Fruit fly (Drosophila melanogaster): ENCODE data around the gene CG32365.

Gene CG32365

dm6 chr3L:7867036-7867787 is 1.6 kb upstream of the CG32365 start, which contains the start of gene Pdp1 (continued):
- TF ChIP-seq CG8359 (GFP tag; optimal IDR thresholded peaks at IDR 0.05; ENCODE audit: borderline replicate concordance) (no peak), CG10979 (tag; optimal IDR thresholded peaks at IDR 0.05) (no peak), crc (GFP tag; optimal IDR thresholded peaks at IDR 0.05) (no peak), CG10147 (GFP tag; optimal IDR thresholded peaks at IDR 0.05) (no peak), CG12236 (GFP tag; optimal IDR thresholded peaks at IDR 0.05) (no peak), Tbp (GFP tag; optimal IDR thresholded peaks at IDR 0.05) (no peak), CG2199 (GFP tag; IDR thresholded peaks at IDR 0.05) (no peak; the same call in 2 of the 3 replicates), CG15011 (GFP tag; optimal IDR thresholded peaks at IDR 0.05) (no peak), eve (GFP tag; optimal IDR thresholded peaks at IDR 0.05) (no peak), CG7556 (GFP tag; optimal IDR thresholded peaks at IDR 0.05) (no peak), CG18764 (GFP tag; optimal IDR thresholded peaks at IDR 0.05) (no peak), lilli (GFP tag; optimal IDR thresholded peaks at IDR 0.05) (no peak), CG6813 (GFP tag; optimal IDR thresholded peaks at IDR 0.05) (no peak), CG1233 (GFP tag; optimal IDR thresholded peaks at IDR 0.05) (no peak), Fer3 (tag; optimal IDR thresholded peaks at IDR 0.05) (no peak), cad (GFP tag; optimal IDR thresholded peaks at IDR 0.05) (no peak), emc (GFP tag; optimal IDR thresholded peaks at IDR 0.05) (no peak), CG9215 (GFP tag; IDR thresholded peaks at IDR 0.05) (no peak), B-H2 (GFP tag; optimal IDR thresholded peaks at IDR 0.05) (peak; percentile 10), CG17328 (GFP tag; IDR thresholded peaks at IDR 0.05) (0 out of 2 replicates have a peak, but pooled peaks have one; percentile 27), kay (GFP tag; optimal IDR thresholded peaks at IDR 0.05) (no peak), Nf-YB (GFP tag; optimal IDR thresholded peaks at IDR 0.05) (no peak), lmd (GFP tag; IDR thresholded peaks at IDR 0.05) (no peak), CG16779 (GFP tag; IDR thresholded peaks at IDR 0.05) (no peak), CG17186 (GFP tag; optimal IDR thresholded peaks at IDR 0.05) (no peak), ase (GFP tag; IDR thresholded peaks at IDR 0.05) (no peak), ranshi (GFP tag; IDR thresholded peaks at IDR 0.05) (no peak; the same call in 1 of the 2 replicates), onecut (GFP tag; IDR thresholded peaks at IDR 0.05) (no peak), CG5953 (GFP tag; IDR thresholded peaks at IDR 0.05) (0 out of 2 replicates have a peak, but pooled peaks have one; percentile 18), nau (GFP tag; optimal IDR thresholded peaks at IDR 0.05) (no peak), fd102C (GFP tag; optimal IDR thresholded peaks at IDR 0.05) (no peak), CG6683 (GFP tag; optimal IDR thresholded peaks at IDR 0.05) (no peak), TFAM (GFP tag; optimal IDR thresholded peaks at IDR 0.05) (no peak), zfh2 (GFP tag; optimal IDR thresholded peaks at IDR 0.05) (no peak), CG14014 (GFP tag; IDR thresholded peaks at IDR 0.05) (peak; percentile 29; the same call in 1 of the 2 replicates), Jarid2 (GFP tag; optimal IDR thresholded peaks at IDR 0.05) (no peak), bigmax (GFP tag; optimal IDR thresholded peaks at IDR 0.05) (no peak), gce (GFP tag; IDR thresholded peaks at IDR 0.05) (peak; percentile 36; the same call in 1 of the 3 replicates), Atf6 (GFP tag; IDR thresholded peaks at IDR 0.05) (no peak), BEAF-32 (GFP tag; optimal IDR thresholded peaks at IDR 0.05) (peak; percentile 43), vvl (GFP tag; IDR thresholded peaks at IDR 0.05) (peak; percentile 61), NFAT (GFP tag; IDR thresholded peaks at IDR 0.05) (no peak), CG34224 (GFP tag; IDR thresholded peaks at IDR 0.05; ENCODE audit: partially characterized antibody) (peak; percentile 35; the same call in 1 of the 3 replicates), zen2 (GFP tag; IDR thresholded peaks at IDR 0.05; ENCODE audit: partially characterized antibody) (peak; percentile 64; the same call in 2 of the 3 replicates), pita (GFP tag; optimal IDR thresholded peaks at IDR 0.05) (no peak), CG14441 (GFP tag; IDR thresholded peaks at IDR 0.05) (peak; percentile 38; the same call in 1 of the 2 replicates), CG34422 (GFP tag; IDR thresholded peaks at IDR 0.05) (peak; percentile 89; the same call in 2 of the 3 replicates), CG15073 (GFP tag; optimal IDR thresholded peaks at IDR 0.05) (no peak), Dref (GFP tag; IDR thresholded peaks at IDR 0.05) (peak; percentile 50), Meics (GFP tag; optimal IDR thresholded peaks at IDR 0.05) (peak; percentile 7)

Measured in whole organism, embryonic.